Worm (Caenorhabditis elegans): ENCODE data around the gene nspc-17.
A peak's percentile ranks its signal among the peaks of the same experiment; 100 is the strongest.

Gene nspc-17

DNA sequence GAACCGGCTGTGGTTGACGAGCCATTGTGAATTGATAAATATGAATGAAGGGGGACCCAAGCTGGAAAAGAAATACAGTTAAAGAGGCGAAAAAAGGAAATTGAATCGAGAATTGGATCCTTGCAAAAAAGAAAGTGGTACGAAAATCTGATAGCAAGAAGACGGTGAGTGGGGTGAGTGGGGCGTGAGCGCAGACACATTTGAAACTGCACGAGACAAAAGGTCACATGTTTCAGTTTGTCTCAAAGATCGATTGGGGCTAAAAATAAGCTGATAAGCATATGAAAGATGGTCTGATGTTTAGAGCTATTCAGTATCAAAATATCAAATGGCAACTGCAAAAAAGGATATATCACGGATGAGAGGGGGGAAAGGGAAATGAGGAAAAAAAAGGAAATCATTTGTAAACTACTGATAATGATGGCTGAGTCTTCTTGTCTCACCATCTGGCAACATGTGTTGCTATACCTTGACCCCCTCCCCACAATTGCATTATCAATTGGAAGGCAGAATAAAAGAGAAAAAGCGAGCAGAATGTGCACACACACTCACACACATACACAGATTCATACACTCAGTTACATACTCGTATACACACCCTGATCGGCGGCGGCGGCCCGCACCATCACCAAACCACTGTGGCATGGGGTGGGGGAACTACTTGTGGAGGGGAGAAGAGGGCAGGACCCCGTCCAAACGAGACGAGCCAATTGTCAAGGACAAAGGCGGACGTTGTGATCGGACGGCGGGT lies 21.0 kb downstream of the nspc-17 start, which contains the start of gene M163.1 (continued):
- TF ChIP-seq ceh-34 (tag; optimal IDR thresholded peaks at IDR 0.05) (no peak), nhr-11 (tag; optimal IDR thresholded peaks at IDR 0.05) (no peak), hlh-30 (tag; optimal IDR thresholded peaks at IDR 0.05; ENCODE audit: insufficient read depth) (peak; percentile 1), sdc-2 (tag; optimal IDR thresholded peaks at IDR 0.05) (peak; percentile 38), fax-1 (tag; optimal IDR thresholded peaks at IDR 0.05) (no peak), hlh-8 (tag; optimal IDR thresholded peaks at IDR 0.05) (peak; percentile 15), T23F11.4 (GFP tag; optimal IDR thresholded peaks at IDR 0.05) (no peak), ceh-22 (tag; optimal IDR thresholded peaks at IDR 0.05) (no peak), elt-4 (tag; optimal IDR thresholded peaks at IDR 0.05) (no peak), eyg-1 (tag; optimal IDR thresholded peaks at IDR 0.05) (peak; percentile 22), ceh-6 (GFP tag; optimal IDR thresholded peaks at IDR 0.05) (peak; percentile 37), elt-2 (tag; optimal IDR thresholded peaks at IDR 0.05) (no peak), ceh-2 (tag; optimal IDR thresholded peaks at IDR 0.05) (peak; percentile 22), pha-2 (tag; optimal IDR thresholded peaks at IDR 0.05) (no peak), hlh-15 (tag; optimal IDR thresholded peaks at IDR 0.05) (no peak), ahr-1 (tag; optimal IDR thresholded peaks at IDR 0.05) (no peak), hlh-13 (GFP tag; optimal IDR thresholded peaks at IDR 0.05) (no peak), nhr-232 (tag; optimal IDR thresholded peaks at IDR 0.05) (peak; percentile 3), ceh-9 (tag; optimal IDR thresholded peaks at IDR 0.05) (no peak), ceh-19 (GFP tag; optimal IDR thresholded peaks at IDR 0.05) (no peak), K02D7.2 (tag; optimal IDR thresholded peaks at IDR 0.05) (no peak), npax-4 (tag; optimal IDR thresholded peaks at IDR 0.05) (no peak), lim-6 (tag; optimal IDR thresholded peaks at IDR 0.05) (no peak), ttx-3 (tag; optimal IDR thresholded peaks at IDR 0.05) (no peak), ceh-30 (tag; optimal IDR thresholded peaks at IDR 0.05) (no peak), ceh-24 (tag; optimal IDR thresholded peaks at IDR 0.05) (no peak), odd-2 (tag; optimal IDR thresholded peaks at IDR 0.05) (no peak), sox-4 (tag; optimal IDR thresholded peaks at IDR 0.05) (no peak), pax-1 (tag; optimal IDR thresholded peaks at IDR 0.05) (no peak), tbx-7 (tag; optimal IDR thresholded peaks at IDR 0.05) (no peak), ama-1 (optimal IDR thresholded peaks at IDR 0.05) (no peak), unc-42 (tag; optimal IDR thresholded peaks at IDR 0.05) (peak; percentile 3), nfya-1 (tag; optimal IDR thresholded peaks at IDR 0.05) (peak; percentile 13), unc-3 (GFP tag; conservative IDR thresholded peaks at IDR 0.05) (no peak), unc-3 (tag; optimal IDR thresholded peaks at IDR 0.05) (no peak)

- TF ChIP-seq C38D4.7 (GFP tag; optimal IDR thresholded peaks at IDR 0.05) (no peak), unc-55 (GFP tag; optimal IDR thresholded peaks at IDR 0.05) (peak; percentile 2)
These were observed 21.7 kb downstream of the nspc-17 start for ce11 chrX:14503282-14503681.

DNA sequence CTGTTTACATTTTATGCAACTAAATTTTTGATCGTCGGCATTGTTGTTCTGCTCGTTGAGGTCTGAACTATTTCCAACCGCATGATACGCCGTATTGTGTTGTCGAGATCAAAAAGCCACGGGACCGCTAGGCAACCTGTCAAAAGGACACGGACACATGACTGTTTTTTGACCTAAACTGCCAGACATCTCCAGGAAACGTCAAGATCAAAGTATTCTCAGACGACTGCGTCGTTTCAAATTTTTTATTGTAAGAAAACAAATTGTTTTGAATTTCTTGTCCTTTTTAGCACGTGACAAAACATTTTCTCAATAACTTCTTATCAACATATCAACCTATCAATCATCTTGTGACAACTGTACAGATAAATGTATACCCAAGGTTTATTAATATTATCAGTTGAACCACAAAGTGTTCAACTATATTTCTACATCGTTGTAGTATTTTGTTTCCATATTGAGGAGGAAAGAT lies 22.8 kb downstream of the nspc-17 start:
- TF ChIP-seq ttx-3 (tag; optimal IDR thresholded peaks at IDR 0.05) (no peak), unc-55 (GFP tag; optimal IDR thresholded peaks at IDR 0.05) (peak; percentile 19), elt-2 (tag; optimal IDR thresholded peaks at IDR 0.05) (peak; percentile 94), hlh-30 (tag; optimal IDR thresholded peaks at IDR 0.05; ENCODE audit: insufficient read depth) (peak; percentile 44), unc-3 (GFP tag; conservative IDR thresholded peaks at IDR 0.05) (no peak), unc-3 (tag; optimal IDR thresholded peaks at IDR 0.05) (no peak)
